Fruit fly (Drosophila melanogaster) whole organism, embryonic: ENCODE measurements around the gene CG34008.

Experiments
- Abd-B ChIP-seq: fragments of 200-800 bp; sonication (Bioruptor generic); optimal IDR thresholded peaks from 2 replicates; lab custom pipeline; 2018; ENCODE audit warnings: missing biosample characterization, mild to moderate bottlenecking, missing genetic modification characterization, moderate library complexity
- Atf-2 ChIP-seq: fragments of 200-800 bp; sonication (Bioruptor generic); optimal IDR thresholded peaks from 2 replicates; lab custom pipeline; 2016; ENCODE audit warnings: missing biosample characterization, missing genetic modification characterization
- CG10267 ChIP-seq: fragments of 200-800 bp; sonication (Bioruptor generic); optimal IDR thresholded peaks from 2 replicates; lab custom pipeline; 2018; ENCODE audit warnings: missing biosample characterization, mild to moderate bottlenecking, missing genetic modification characterization, moderate library complexity
- CG10431 ChIP-seq: fragments of 200-800 bp; sonication (Bioruptor generic); optimal IDR thresholded peaks from 3 replicates; lab custom pipeline; 2018; ENCODE audit warnings: missing biosample characterization, mild to moderate bottlenecking, missing genetic modification characterization
- CG11456 ChIP-seq: fragments of 200-800 bp; sonication (Bioruptor generic); IDR thresholded peaks from 3 replicates; pipeline ENCODE4 v1.3.6; 2022; ENCODE audit warnings: missing biosample characterization, missing genetic modification characterization
- CG11504 ChIP-seq: fragments of 200-800 bp; sonication (Bioruptor generic); optimal IDR thresholded peaks from 3 replicates; lab custom pipeline; 2019; ENCODE audit warnings: missing biosample characterization, mild to moderate bottlenecking, missing genetic modification characterization, moderate library complexity
- CG12236 ChIP-seq: fragments of 200-800 bp; sonication (Bioruptor generic); optimal IDR thresholded peaks from 2 replicates; lab custom pipeline; 2016; ENCODE audit warnings: missing biosample characterization, missing genetic modification characterization
- CG12659 ChIP-seq: fragments of 200-800 bp; sonication (Bioruptor generic); optimal IDR thresholded peaks from 3 replicates; lab custom pipeline; 2017; ENCODE audit warnings: mild to moderate bottlenecking, missing biosample characterization, missing genetic modification reagents, missing genetic modification characterization
- CG13894 ChIP-seq: fragments of 200-800 bp; sonication (Bioruptor generic); optimal IDR thresholded peaks from 3 replicates; lab custom pipeline; 2018; ENCODE audit warnings: missing biosample characterization, mild to moderate bottlenecking, missing genetic modification characterization, moderate library complexity
- CG14441 ChIP-seq: fragments of 200-800 bp; sonication (Bioruptor generic); IDR thresholded peaks from 2 replicates; pipeline ENCODE4 v1.3.6; 2022; ENCODE audit warnings: missing biosample characterization, missing genetic modification characterization
- CG15011 ChIP-seq: fragments of 200-800 bp; sonication (Bioruptor generic); optimal IDR thresholded peaks from 3 replicates; lab custom pipeline; 2018; ENCODE audit warnings: missing biosample characterization, mild to moderate bottlenecking, missing genetic modification characterization
- CG15269 ChIP-seq: fragments of 200-800 bp; sonication (Bioruptor generic); optimal IDR thresholded peaks from 2 replicates; lab custom pipeline; 2018; ENCODE audit warnings: missing biosample characterization, mild to moderate bottlenecking, missing genetic modification characterization, moderate library complexity
- CG15601 ChIP-seq: fragments of 200-800 bp; sonication (Bioruptor generic); optimal IDR thresholded peaks from 3 replicates; lab custom pipeline; 2019; ENCODE audit warnings: missing biosample characterization, mild to moderate bottlenecking, missing genetic modification characterization, moderate library complexity
- CG17361 ChIP-seq: fragments of 200-800 bp; sonication (Bioruptor generic); IDR thresholded peaks from 3 replicates; pipeline ENCODE4 v1.3.6; 2022; ENCODE audit warnings: missing biosample characterization, missing genetic modification characterization
- CG17385 ChIP-seq: fragments of 200-800 bp; sonication (Bioruptor generic); optimal IDR thresholded peaks from 3 replicates; lab custom pipeline; 2018; ENCODE audit warnings: missing biosample characterization, mild to moderate bottlenecking, missing genetic modification characterization
- CG1792 ChIP-seq: fragments of 200-800 bp; sonication (Bioruptor generic); optimal IDR thresholded peaks from 2 replicates; lab custom pipeline; 2016; ENCODE audit warnings: missing biosample characterization, missing genetic modification characterization
- CG18011 ChIP-seq: fragments of 200-800 bp; sonication (Bioruptor generic); optimal IDR thresholded peaks from 2 replicates; lab custom pipeline; 2017; ENCODE audit warnings: missing biosample characterization, missing genetic modification characterization, mild to moderate bottlenecking, moderate library complexity, missing genotype
- CG18764 ChIP-seq: fragments of 200-800 bp; sonication (Bioruptor generic); optimal IDR thresholded peaks from 3 replicates; lab custom pipeline; 2016; ENCODE audit warnings: missing biosample characterization, missing genetic modification characterization
- CG2202 ChIP-seq: fragments of 200-800 bp; sonication (Bioruptor generic); optimal IDR thresholded peaks from 2 replicates; lab custom pipeline; 2018; ENCODE audit warnings: missing biosample characterization, mild to moderate bottlenecking, missing genetic modification characterization
- CG32532 ChIP-seq: fragments of 200-800 bp; sonication (Bioruptor generic); IDR thresholded peaks from 2 replicates; pipeline ENCODE4 v1.3.6; 2022; ENCODE audit warnings: missing biosample characterization, missing genetic modification characterization
- CG42726 ChIP-seq: fragments of 200-800 bp; sonication (Bioruptor generic); IDR thresholded peaks from 2 replicates; pipeline ENCODE4 v1.3.6; 2022; ENCODE audit warnings: missing biosample characterization, missing genetic modification characterization; ENCODE audit not compliant: partially characterized antibody
- CG4282 ChIP-seq: fragments of 200-800 bp; sonication (Bioruptor generic); optimal IDR thresholded peaks from 2 replicates; lab custom pipeline; 2016; ENCODE audit warnings: missing biosample characterization, missing genetic modification characterization
- CG4617 ChIP-seq: fragments of 200-800 bp; sonication (Bioruptor generic); optimal IDR thresholded peaks from 3 replicates; lab custom pipeline; 2016; ENCODE audit warnings: missing biosample characterization, missing genetic modification characterization, borderline replicate concordance
- CG5953 ChIP-seq: fragments of 200-800 bp; sonication (Bioruptor generic); IDR thresholded peaks from 2 replicates; pipeline ENCODE4 v1.3.6; 2022; ENCODE audit warnings: missing biosample characterization, missing genetic modification characterization
- CG7556 ChIP-seq: fragments of 200-800 bp; sonication (Bioruptor generic); optimal IDR thresholded peaks from 2 replicates; lab custom pipeline; 2017; ENCODE audit warnings: missing biosample characterization, mild to moderate bottlenecking, missing genetic modification characterization
- CG7839 ChIP-seq: fragments of 200-800 bp; sonication (Bioruptor generic); optimal IDR thresholded peaks from 3 replicates; lab custom pipeline; 2018; ENCODE audit warnings: missing biosample characterization, mild to moderate bottlenecking, missing genetic modification characterization, moderate library complexity
- CG8089 ChIP-seq: fragments of 200-800 bp; sonication (Bioruptor generic); optimal IDR thresholded peaks from 3 replicates; lab custom pipeline; 2016; ENCODE audit warnings: missing biosample characterization, missing genetic modification characterization
- CG9797 ChIP-seq: fragments of 200-800 bp; sonication (Bioruptor generic); optimal IDR thresholded peaks from 3 replicates; lab custom pipeline; 2018; ENCODE audit warnings: missing biosample characterization, mild to moderate bottlenecking, missing genetic modification characterization
- Eip74EF ChIP-seq, 2 experiments: fragments of 200-800 bp in 1 of 2; fragments of >200 bp in 1 of 2; sonication (Bioruptor generic) in 1 of 2; optimal IDR thresholded peaks; 2 replicates each; lab custom pipeline; 2017 to 2019; ENCODE audit warnings: missing biosample characterization in 2 of 2, missing genetic modification characterization in 2 of 2, mild to moderate bottlenecking in 1 of 2, moderate library complexity in 1 of 2
- Gug ChIP-seq: fragments of 200-800 bp; sonication (Bioruptor generic); IDR thresholded peaks from 4 replicates; pipeline ENCODE4 v1.3.6; 2022; ENCODE audit warnings: missing biosample characterization, missing genetic modification characterization
- Hr39 ChIP-seq: fragments of >200 bp; optimal IDR thresholded peaks from 2 replicates; lab custom pipeline; 2017
- Lhr ChIP-seq: fragments of 200-800 bp; sonication (Bioruptor generic); optimal IDR thresholded peaks from 3 replicates; lab custom pipeline; 2017; ENCODE audit warnings: mild to moderate bottlenecking, missing biosample characterization, missing genetic modification reagents, missing genetic modification characterization
- MBD-R2 ChIP-seq: fragments of 200-800 bp; sonication (Bioruptor generic); IDR thresholded peaks from 2 replicates; pipeline ENCODE4 v1.3.6; 2022; ENCODE audit warnings: missing biosample characterization, missing genetic modification characterization
- Oli ChIP-seq: fragments of 200-800 bp; sonication (Bioruptor generic); optimal IDR thresholded peaks from 2 replicates; lab custom pipeline; 2018; ENCODE audit warnings: missing biosample characterization, mild to moderate bottlenecking, missing genetic modification characterization, moderate library complexity
- Rfx ChIP-seq: fragments of 200-800 bp; sonication (Bioruptor generic); IDR thresholded peaks from 2 replicates; pipeline ENCODE4 v1.3.6; 2022; ENCODE audit warnings: missing biosample characterization, missing genetic modification characterization
- Rx ChIP-seq: fragments of 200-800 bp; sonication (Bioruptor generic); IDR thresholded peaks from 2 replicates; pipeline ENCODE4 v1.3.6; 2022; ENCODE audit warnings: missing biosample characterization, missing genetic modification characterization
- ac ChIP-seq: fragments of 200-800 bp; sonication (Bioruptor generic); optimal IDR thresholded peaks from 3 replicates; lab custom pipeline; 2017; ENCODE audit warnings: missing biosample characterization, mild to moderate bottlenecking, missing genetic modification characterization
- en ChIP-seq: fragments of 200-800 bp; sonication (Bioruptor generic); optimal IDR thresholded peaks from 2 replicates; lab custom pipeline; 2016; ENCODE audit warnings: missing biosample characterization, missing genetic modification characterization
- fd64A ChIP-seq: fragments of 200-800 bp; sonication (Bioruptor generic); optimal IDR thresholded peaks from 3 replicates; lab custom pipeline; 2018; ENCODE audit warnings: missing biosample characterization, mild to moderate bottlenecking, missing genetic modification characterization
- grau ChIP-seq: fragments of 200-800 bp; optimal IDR thresholded peaks from 3 replicates; lab custom pipeline; 2019; ENCODE audit warnings: missing biosample characterization, mild to moderate bottlenecking, missing genetic modification characterization, moderate library complexity
- hb ChIP-seq: fragments of 200-800 bp; sonication (Bioruptor generic); IDR thresholded peaks from 3 replicates; pipeline ENCODE4 v1.3.6; 2022; ENCODE audit warnings: missing biosample characterization, missing genetic modification characterization; ENCODE audit not compliant: partially characterized antibody
- mirr ChIP-seq: fragments of 200-800 bp; sonication (Bioruptor generic); optimal IDR thresholded peaks from 3 replicates; lab custom pipeline; 2018; ENCODE audit warnings: missing biosample characterization, mild to moderate bottlenecking, missing genetic modification characterization
- nerfin-1 ChIP-seq: fragments of 200-800 bp; sonication (Bioruptor generic); optimal IDR thresholded peaks from 3 replicates; lab custom pipeline; 2019; ENCODE audit warnings: missing biosample characterization, mild to moderate bottlenecking, missing genetic modification characterization, moderate library complexity
- sens ChIP-seq: fragments of 200-800 bp; sonication (Bioruptor generic); peaks from one replicate; lab custom pipeline; 2016; ENCODE audit warnings: missing biosample characterization, missing genetic modification characterization
- sisA ChIP-seq: fragments of 200-800 bp; sonication (Bioruptor generic); IDR thresholded peaks from 2 replicates; pipeline ENCODE4 v1.3.6; 2022; ENCODE audit warnings: missing biosample characterization, missing genetic modification characterization
- ssp ChIP-seq: fragments of 200-800 bp; sonication (Bioruptor generic); IDR thresholded peaks from 2 replicates; pipeline ENCODE4 v1.3.6; 2022; ENCODE audit warnings: missing biosample characterization, missing genetic modification characterization
- tio ChIP-seq: fragments of 200-800 bp; sonication (Bioruptor generic); optimal IDR thresholded peaks from 2 replicates; lab custom pipeline; 2017; ENCODE audit warnings: missing biosample characterization, missing genetic modification characterization, inconsistent platforms
- wdn ChIP-seq: fragments of 200-800 bp; sonication (Bioruptor generic); IDR thresholded peaks from 2 replicates; pipeline ENCODE4 v1.3.6; 2022; ENCODE audit warnings: missing biosample characterization, missing genetic modification characterization
- wek ChIP-seq: fragments of 200-800 bp; sonication (Bioruptor generic); optimal IDR thresholded peaks from 3 replicates; lab custom pipeline; 2018; ENCODE audit warnings: missing biosample characterization, mild to moderate bottlenecking, missing genetic modification characterization, moderate library complexity
- zen ChIP-seq: fragments of 200-800 bp; sonication (Bioruptor generic); optimal IDR thresholded peaks from 3 replicates; lab custom pipeline; 2018; ENCODE audit warnings: missing biosample characterization, mild to moderate bottlenecking, missing genetic modification characterization, moderate library complexity
- zfh1 ChIP-seq: fragments of 200-800 bp; sonication (Bioruptor generic); IDR thresholded peaks from 3 replicates; pipeline ENCODE4 v1.3.6; 2022; ENCODE audit warnings: missing biosample characterization, missing genetic modification characterization
- zfh2 ChIP-seq: fragments of 200-800 bp; sonication (Bioruptor generic); optimal IDR thresholded peaks from 2 replicates; lab custom pipeline; 2016; ENCODE audit warnings: missing biosample characterization, missing genetic modification characterization

CG34008 gene

DNA sequence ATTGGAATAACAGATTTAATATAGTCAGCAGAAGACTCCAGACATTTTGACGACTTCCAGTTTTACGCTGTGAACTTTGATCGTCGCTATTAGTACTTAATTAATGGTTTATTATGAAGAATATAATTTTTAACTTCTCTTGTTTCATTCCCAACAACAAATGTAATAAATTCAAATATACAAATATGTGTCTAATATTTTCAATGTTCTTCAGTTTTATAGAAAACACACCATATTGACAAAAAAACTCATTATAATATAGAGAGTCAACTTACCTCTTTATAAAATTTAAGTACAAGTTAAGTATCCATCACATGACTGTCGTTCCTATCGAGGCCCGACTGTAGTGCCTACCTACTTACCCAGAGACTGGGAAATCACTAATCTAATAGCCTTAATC lies 8.0 kb downstream of the CG34008 start (continued):
- TF ChIP-seq Lhr (GFP tag; lab: Kevin White, UChicago) = no peak
- no peak for TF ChIP-seq mirr (GFP tag; lab: Kevin White, UChicago)
- no peak for TF ChIP-seq CG18764 (GFP tag; lab: Kevin White, UChicago)
- TF ChIP-seq CG15601 (tag; lab: Kevin White, UChicago) = no peak
- TF ChIP-seq nerfin-1 (tag; lab: Kevin White, UChicago) = no peak
- TF ChIP-seq CG8089 (GFP tag; lab: Kevin White, UChicago) = no peak
- TF ChIP-seq CG13894 (tag; lab: Kevin White, UChicago) = no peak
- TF ChIP-seq Eip74EF (GFP tag; optimal IDR thresholded peaks at IDR 0.05; lab: Kevin White, UChicago) = peak in 1 of 2 experiments; percentile 12
- no peak for TF ChIP-seq CG11456 (GFP tag; lab: Robert Waterston, UW)
- TF ChIP-seq ac (GFP tag; lab: Kevin White, UChicago) = no peak
- TF ChIP-seq Abd-B (GFP tag; lab: Kevin White, UChicago) = no peak
- no peak for TF ChIP-seq Rx (GFP tag; lab: Robert Waterston, UW)
- TF ChIP-seq tio (GFP tag; lab: Kevin White, UChicago) = no peak
- TF ChIP-seq Hr39 (lab: Kevin White, UChicago) = no peak
- no peak for TF ChIP-seq CG12659 (GFP tag; lab: Kevin White, UChicago)
- no peak for TF ChIP-seq zfh2 (GFP tag; lab: Kevin White, UChicago)
- TF ChIP-seq CG15269 = peak; percentile 20
- peak; percentile 9 for TF ChIP-seq CG10267 (tag; lab: Kevin White, UChicago)
- peak; percentile 55; the same call in 1 of the 3 replicates for TF ChIP-seq CG17361 (GFP tag; lab: Robert Waterston, UW)
- no peak for TF ChIP-seq CG18011 (GFP tag; lab: Kevin White, UChicago)
- no peak for TF ChIP-seq fd64A (GFP tag; lab: Kevin White, UChicago)
- no peak for TF ChIP-seq Atf-2 (GFP tag; lab: Kevin White, UChicago)
- no peak for TF ChIP-seq CG4617 (GFP tag; lab: Kevin White, UChicago)
- TF ChIP-seq Rfx (GFP tag; lab: Robert Waterston, UW) = no peak
- no peak for TF ChIP-seq wek (GFP tag; lab: Kevin White, UChicago)
- TF ChIP-seq CG1792 = no peak
- TF ChIP-seq CG5953 (GFP tag; lab: Robert Waterston, UW) = no peak
- TF ChIP-seq CG7839 (tag; lab: Kevin White, UChicago) = peak; percentile 33
- no peak for TF ChIP-seq CG14441
- peak; percentile 11 for TF ChIP-seq CG11504
- no peak for TF ChIP-seq wdn (GFP tag; lab: Robert Waterston, UW)
- TF ChIP-seq sens = peak; percentile 76
- no peak for TF ChIP-seq CG15011 (GFP tag; lab: Kevin White, UChicago)
- no peak for TF ChIP-seq CG9797 (GFP tag; lab: Kevin White, UChicago)
- no peak for TF ChIP-seq CG42726 (GFP tag; lab: Robert Waterston, UW)
- TF ChIP-seq Oli (tag; lab: Kevin White, UChicago) = peak; percentile 18
- no peak for TF ChIP-seq CG17385 (GFP tag; lab: Kevin White, UChicago)
- no peak for TF ChIP-seq CG2202 (tag; lab: Kevin White, UChicago)
- no peak for TF ChIP-seq Gug (GFP tag; lab: Robert Waterston, UW)
- TF ChIP-seq CG32532 (GFP tag; lab: Robert Waterston, UW) = peak; percentile 25; the same call in 1 of the 2 replicates
- TF ChIP-seq grau (tag; lab: Kevin White, UChicago) = peak; percentile 90
- TF ChIP-seq zfh1 = no peak
- TF ChIP-seq sisA = no peak
- TF ChIP-seq en (GFP tag; lab: Kevin White, UChicago) = no peak
- no peak for TF ChIP-seq hb (GFP tag; lab: Robert Waterston, UW)
- TF ChIP-seq CG12236 = no peak
- TF ChIP-seq ssp (GFP tag; lab: Robert Waterston, UW) = no peak
- TF ChIP-seq MBD-R2 = no peak
- no peak for TF ChIP-seq CG4282 (GFP tag; lab: Kevin White, UChicago)
- TF ChIP-seq CG10431 (GFP tag; lab: Kevin White, UChicago) = no peak
- TF ChIP-seq zen = peak; percentile 6
- peak; percentile 29 for TF ChIP-seq CG7556
